Fruit fly (Drosophila melanogaster) whole organism, pupa: ENCODE data around the gene MKP-4.
A peak's percentile ranks its signal among the peaks of the same experiment; 100 is the strongest.

ENCODE experiments used
- CG10348 ChIP-seq: fragments of 200-800 bp; sonication (Bioruptor generic); IDR thresholded peaks from 2 replicates; pipeline ENCODE4 v1.3.6; 2022; ENCODE audit warnings: missing biosample characterization, missing genetic modification characterization
- CG12605 ChIP-seq: fragments of 200-800 bp; sonication (Bioruptor generic); IDR thresholded peaks from 2 replicates; pipeline ENCODE4 v1.3.6; 2022; ENCODE audit warnings: missing biosample characterization, missing genetic modification characterization
- CG13204 ChIP-seq: fragments of 200-800 bp; sonication (Bioruptor generic); optimal IDR thresholded peaks from 2 replicates; lab custom pipeline; 2018; ENCODE audit warnings: missing biosample characterization, mild to moderate bottlenecking, missing genetic modification characterization, moderate library complexity
- CG14655 ChIP-seq: fragments of 200-800 bp; sonication (Bioruptor generic); optimal IDR thresholded peaks from 3 replicates; lab custom pipeline; 2017; ENCODE audit warnings: mild to moderate bottlenecking, missing biosample characterization, missing genetic modification reagents, missing genetic modification characterization
- CG15710 ChIP-seq: fragments of 200-800 bp; sonication (Bioruptor generic); optimal IDR thresholded peaks from 2 replicates; lab custom pipeline; 2018; ENCODE audit warnings: missing biosample characterization, mild to moderate bottlenecking, missing genetic modification characterization, moderate library complexity
- CG17806 ChIP-seq: fragments of 200-800 bp; sonication (Bioruptor generic); optimal IDR thresholded peaks from 2 replicates; lab custom pipeline; 2018; ENCODE audit warnings: missing biosample characterization, mild to moderate bottlenecking, missing genetic modification characterization, moderate library complexity
- CG32121 ChIP-seq: fragments of 200-800 bp; sonication (Bioruptor generic); IDR thresholded peaks from 2 replicates; pipeline ENCODE4 v1.3.6; 2022; ENCODE audit warnings: missing biosample characterization, missing genetic modification characterization
- CG34367 ChIP-seq: fragments of 200-800 bp; sonication (Bioruptor generic); optimal IDR thresholded peaks from 2 replicates; lab custom pipeline; 2018; ENCODE audit warnings: missing biosample characterization, mild to moderate bottlenecking, missing genetic modification characterization
- CG4496 ChIP-seq: fragments of 200-800 bp; sonication (Bioruptor generic); IDR thresholded peaks from 3 replicates; pipeline ENCODE4 v1.3.6; 2022; ENCODE audit warnings: missing biosample characterization, missing genetic modification characterization
- CG8159 ChIP-seq: fragments of 200-800 bp; sonication (Bioruptor generic); optimal IDR thresholded peaks from 3 replicates; lab custom pipeline; 2018; ENCODE audit warnings: missing biosample characterization, mild to moderate bottlenecking, missing genetic modification characterization, moderate library complexity
- CG8301 ChIP-seq: fragments of 200-800 bp; sonication (Bioruptor generic); optimal IDR thresholded peaks from 2 replicates; lab custom pipeline; 2018; ENCODE audit warnings: missing biosample characterization, mild to moderate bottlenecking, missing genetic modification characterization
- CG9948 ChIP-seq: fragments of 200-800 bp; sonication (Bioruptor generic); optimal IDR thresholded peaks from 2 replicates; lab custom pipeline; 2018; ENCODE audit warnings: missing biosample characterization, mild to moderate bottlenecking, missing genetic modification characterization, moderate library complexity
- D1 ChIP-seq: fragments of 200-800 bp; sonication (Bioruptor generic); optimal IDR thresholded peaks from 2 replicates; lab custom pipeline; 2018; ENCODE audit warnings: missing biosample characterization, mild to moderate bottlenecking, missing genetic modification characterization, moderate library complexity
- EcR ChIP-seq: fragments of 200-800 bp; sonication (Bioruptor generic); optimal IDR thresholded peaks from 3 replicates; lab custom pipeline; 2019; ENCODE audit warnings: missing biosample characterization, missing genetic modification characterization, mild to moderate bottlenecking, moderate library complexity, missing genetic modification reagents
- Ets98B ChIP-seq: fragments of 200-800 bp; sonication (Bioruptor generic); IDR thresholded peaks from 2 replicates; pipeline ENCODE4 v1.3.6; 2022; ENCODE audit warnings: missing biosample characterization, missing genetic modification characterization
- Pif1A ChIP-seq: fragments of 200-800 bp; sonication (Bioruptor generic); optimal IDR thresholded peaks from 3 replicates; lab custom pipeline; 2016; ENCODE audit warnings: missing biosample characterization, missing genetic modification characterization
- Pif1B ChIP-seq: fragments of 200-800 bp; sonication (Bioruptor generic); optimal IDR thresholded peaks from 3 replicates; lab custom pipeline; 2016; ENCODE audit warnings: missing biosample characterization, missing genetic modification characterization
- fd96Ca ChIP-seq: fragments of 200-800 bp; sonication (Bioruptor generic); IDR thresholded peaks from 3 replicates; pipeline ENCODE4 v1.3.6; 2022; ENCODE audit warnings: missing biosample characterization, missing genetic modification characterization
- gl ChIP-seq: fragments of 200-800 bp; sonication (Bioruptor generic); optimal IDR thresholded peaks from 2 replicates; lab custom pipeline; 2018; ENCODE audit warnings: missing biosample characterization, mild to moderate bottlenecking, missing genetic modification characterization
- rn ChIP-seq: fragments of 200-800 bp; sonication (Bioruptor generic); IDR thresholded peaks from 2 replicates; pipeline ENCODE4 v1.3.6; 2022; ENCODE audit warnings: missing biosample characterization, missing genetic modification characterization

Gene MKP-4

DNA sequence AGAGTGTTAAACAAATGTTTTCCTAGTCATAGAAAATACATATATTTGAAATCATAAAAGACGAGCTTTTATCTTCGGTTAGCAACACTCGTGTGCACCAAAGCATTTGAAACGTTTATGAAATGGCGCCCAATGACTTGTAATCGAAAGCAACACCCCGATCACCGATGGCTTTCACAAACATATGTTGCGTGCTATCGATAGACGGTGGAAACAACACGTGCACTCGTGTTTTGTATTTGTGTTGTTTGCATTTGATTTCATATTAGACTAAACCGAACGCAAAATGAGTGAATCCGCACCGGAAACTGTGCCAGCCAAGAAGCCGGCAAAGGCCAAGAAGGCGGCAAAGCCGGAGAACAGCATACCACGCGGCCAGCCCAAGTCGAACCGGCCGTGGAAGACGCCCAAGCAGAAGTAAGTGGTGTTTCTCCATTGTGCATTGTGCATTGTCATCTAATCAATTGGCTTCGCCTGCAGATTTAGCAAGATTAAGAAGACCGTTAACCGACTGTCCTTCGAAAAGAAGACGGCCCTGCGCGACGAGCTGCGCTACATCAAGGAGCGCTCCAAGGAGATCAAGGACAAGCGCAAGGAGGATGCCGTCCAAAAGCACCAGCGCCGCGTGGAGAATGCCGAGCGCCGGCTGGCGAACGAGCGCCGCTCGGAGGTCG is 6.8 kb upstream of the MKP-4 start, which contains the start of gene CG14210:
Gene CG14210, plus strand, starts transcription at position 207 of the 674 bp plus-strand sequence.
- no peak for TF ChIP-seq CG4496 (GFP tag; lab: Robert Waterston, UW)
- TF ChIP-seq CG34367 (tag; lab: Kevin White, UChicago): no peak
- TF ChIP-seq Pif1B (GFP tag; lab: Kevin White, UChicago): no peak
- no peak for TF ChIP-seq gl
- no peak for TF ChIP-seq CG15710 (tag; lab: Kevin White, UChicago)
- no peak for TF ChIP-seq rn (GFP tag; lab: Robert Waterston, UW)
- TF ChIP-seq CG17806: no peak
- no peak for TF ChIP-seq fd96Ca (GFP tag; lab: Robert Waterston, UW)
- no peak for TF ChIP-seq EcR (GFP tag; lab: Kevin White, UChicago)
- TF ChIP-seq CG8159 (tag; lab: Kevin White, UChicago): no peak
- TF ChIP-seq Pif1A (GFP tag; lab: Kevin White, UChicago): no peak
- TF ChIP-seq CG9948 (tag; lab: Kevin White, UChicago): no peak

DNA sequence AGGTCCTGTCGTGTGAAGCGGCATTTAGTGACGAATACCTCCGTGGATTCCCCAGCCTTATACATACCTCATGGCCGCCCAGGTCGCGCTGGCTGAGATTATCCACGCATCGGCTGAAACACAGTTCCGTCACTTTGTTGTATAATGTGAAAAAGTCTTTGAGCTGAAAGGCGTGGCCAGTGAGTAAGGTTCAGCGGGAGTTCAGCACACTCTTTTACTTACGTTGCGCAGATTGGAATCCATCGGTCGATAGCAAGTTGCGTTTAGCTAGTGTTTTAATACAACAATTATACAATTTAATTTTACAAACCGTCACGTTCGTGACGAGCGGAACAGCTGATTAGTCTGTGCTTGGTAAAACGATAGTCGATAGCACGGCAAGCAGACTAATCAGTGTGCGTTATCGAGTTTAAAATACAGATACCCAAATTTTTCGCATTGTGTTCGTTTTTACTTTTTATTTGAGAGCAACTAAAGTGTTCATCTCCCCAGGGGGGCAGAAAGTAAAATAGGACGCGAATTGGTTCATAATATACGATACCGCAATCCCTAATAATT is 4.7 kb upstream of the MKP-4 start, which contains the start of the genes Pstk and Tim9b:
Gene Pstk, minus strand, starts transcription at position 355 of the 558 bp plus-strand sequence.
Gene Tim9b, minus strand, starts transcription at position 355 of the 558 bp plus-strand sequence.
- TF ChIP-seq Pif1A (GFP tag; lab: Kevin White, UChicago): no peak
- TF ChIP-seq gl: no peak
- no peak for TF ChIP-seq CG9948 (tag; lab: Kevin White, UChicago)
- TF ChIP-seq CG13204: no peak
- no peak for TF ChIP-seq CG8301
- TF ChIP-seq EcR (GFP tag; lab: Kevin White, UChicago): no peak
- TF ChIP-seq CG14655 (GFP tag; lab: Kevin White, UChicago): no peak
- no peak for TF ChIP-seq CG10348 (GFP tag; lab: Robert Waterston, UW)
- TF ChIP-seq CG32121 (GFP tag; lab: Robert Waterston, UW): no peak
- no peak for TF ChIP-seq D1
- TF ChIP-seq CG15710 (tag; lab: Kevin White, UChicago): no peak
- TF ChIP-seq rn (GFP tag; lab: Robert Waterston, UW): no peak
- TF ChIP-seq CG12605: no peak
- TF ChIP-seq Pif1B (GFP tag; lab: Kevin White, UChicago): no peak

DNA sequence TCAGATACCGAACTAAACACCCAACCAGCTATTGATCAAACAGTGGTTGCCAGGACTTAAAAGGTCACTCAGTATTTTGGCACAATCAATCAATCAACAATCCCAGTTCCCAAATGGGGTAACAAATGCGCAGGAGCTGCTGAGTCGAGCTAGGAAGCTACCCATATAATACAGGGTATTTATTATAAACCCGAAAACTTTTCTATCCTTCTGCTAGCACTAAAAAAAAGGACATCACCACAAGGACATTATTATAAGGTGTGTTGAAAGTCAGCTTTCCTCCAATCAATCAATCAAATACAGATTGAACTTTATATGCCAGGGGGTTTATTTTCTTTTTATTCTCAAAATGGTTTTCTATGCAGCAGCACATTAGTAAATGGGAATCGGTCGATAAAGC is 1.8 kb upstream of the MKP-4 start, which contains the start of gene CG14221:
Gene CG14221, minus strand, starts transcription at position 101 of the 400 bp plus-strand sequence.
- no peak for TF ChIP-seq rn (GFP tag; lab: Robert Waterston, UW)
- TF ChIP-seq Pif1B (GFP tag; lab: Kevin White, UChicago): no peak
- TF ChIP-seq CG17806: no peak
- TF ChIP-seq fd96Ca (GFP tag; lab: Robert Waterston, UW): no peak
- no peak for TF ChIP-seq Pif1A (GFP tag; lab: Kevin White, UChicago)
- TF ChIP-seq CG4496 (GFP tag; lab: Robert Waterston, UW): no peak
- TF ChIP-seq CG13204: no peak
- TF ChIP-seq gl: no peak
- TF ChIP-seq Ets98B: no peak

DNA sequence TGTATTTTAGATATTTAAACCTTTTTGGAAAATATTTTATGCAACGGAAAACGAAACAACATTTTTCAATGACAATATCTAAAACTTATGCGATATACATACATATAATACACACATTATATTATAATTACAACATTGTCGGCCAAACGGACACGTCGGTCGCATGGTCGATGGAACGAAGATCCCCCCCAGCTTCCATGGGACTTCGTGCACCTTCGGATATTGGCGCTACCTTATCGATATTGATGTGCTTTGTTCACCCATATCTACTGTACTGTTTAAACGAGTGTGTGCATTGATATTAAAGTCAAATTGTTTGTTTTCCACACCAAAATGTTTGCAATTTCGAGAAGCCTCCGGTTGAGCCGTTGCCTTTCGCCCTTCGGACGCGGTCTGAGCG is 2.5 kb downstream of the MKP-4 start, which contains the start of gene CG14212:
Gene CG14212, plus strand, starts transcription at position 301 of the 400 bp plus-strand sequence.
- TF ChIP-seq CG15710 (tag; lab: Kevin White, UChicago) (no peak), CG8159 (tag; lab: Kevin White, UChicago) (no peak), fd96Ca (GFP tag; lab: Robert Waterston, UW) (no peak), CG4496 (GFP tag; lab: Robert Waterston, UW) (no peak), CG10348 (GFP tag; lab: Robert Waterston, UW) (no peak), CG34367 (tag; lab: Kevin White, UChicago) (no peak), Pif1B (GFP tag; lab: Kevin White, UChicago) (no peak), CG32121 (GFP tag; lab: Robert Waterston, UW) (no peak), Pif1A (GFP tag; lab: Kevin White, UChicago) (no peak), Ets98B (no peak), D1 (no peak)

dm6 chrX:19631365-19631832 is 8.5 kb downstream of the MKP-4 start:
- peak; percentile 79 for TF ChIP-seq EcR (GFP tag; lab: Kevin White, UChicago)
- TF ChIP-seq CG32121 (GFP tag; lab: Robert Waterston, UW): peak; percentile 43; the same call in 1 of the 2 replicates
- no peak for TF ChIP-seq CG10348 (GFP tag; lab: Robert Waterston, UW)
- no peak for TF ChIP-seq gl
- TF ChIP-seq CG34367 (tag; lab: Kevin White, UChicago): no peak
- TF ChIP-seq CG13204: peak; percentile 81
- peak; percentile 41; the same call in 1 of the 2 replicates for TF ChIP-seq Ets98B
- TF ChIP-seq D1: no peak
- no peak for TF ChIP-seq rn (GFP tag; lab: Robert Waterston, UW)
- TF ChIP-seq CG8301: no peak
- no peak for TF ChIP-seq CG14655 (GFP tag; lab: Kevin White, UChicago)
- TF ChIP-seq Pif1B (GFP tag; lab: Kevin White, UChicago): no peak
- TF ChIP-seq CG12605: peak; percentile 16; the same call in 1 of the 2 replicates
- TF ChIP-seq CG4496 (GFP tag; lab: Robert Waterston, UW): peak; percentile 67; the same call in 2 of the 3 replicates
- TF ChIP-seq CG17806: no peak
- TF ChIP-seq fd96Ca (GFP tag; lab: Robert Waterston, UW): 0 out of 3 replicates have a peak, but pooled peaks have one; percentile 29
- no peak for TF ChIP-seq CG8159 (tag; lab: Kevin White, UChicago)

DNA sequence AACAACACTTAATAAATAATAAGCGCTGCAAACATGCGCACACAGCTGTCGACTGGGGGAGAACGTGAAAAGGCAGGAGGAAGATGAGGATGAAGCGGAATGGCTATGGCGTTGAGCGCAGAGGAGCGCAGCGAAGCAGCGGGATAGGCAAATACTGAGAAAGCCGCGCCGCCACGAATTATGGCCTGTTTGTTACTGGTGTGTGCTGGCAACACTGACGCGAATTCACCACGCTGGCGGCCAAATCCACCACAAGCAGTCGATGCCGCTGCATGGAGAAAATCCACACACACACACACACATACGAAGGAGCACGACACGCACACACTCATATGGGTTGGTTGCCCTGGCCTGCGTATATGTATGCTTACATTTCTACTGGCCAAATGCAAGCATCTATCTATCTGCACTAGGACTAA is 14.1 kb downstream of the MKP-4 start:
- TF ChIP-seq EcR (GFP tag; lab: Kevin White, UChicago) (peak; percentile 49), Pif1B (GFP tag; lab: Kevin White, UChicago) (peak; percentile 3), CG13204 (peak; percentile 66), CG12605 (no peak), Ets98B (peak; percentile 61), fd96Ca (GFP tag; lab: Robert Waterston, UW) (peak; percentile 39; the same call in 1 of the 3 replicates), CG32121 (GFP tag; lab: Robert Waterston, UW) (no peak), D1 (no peak), CG4496 (GFP tag; lab: Robert Waterston, UW) (peak; percentile 67; the same call in 2 of the 3 replicates)
